Fruit fly (Drosophila melanogaster) whole organism, embryonic: ENCODE results near the gene Ipo9.

ENCODE experiments used
- Aef1 ChIP-seq: fragments of 200-800 bp; sonication (Bioruptor generic); IDR thresholded peaks from 3 replicates; pipeline ENCODE4 v1.3.6; 2022; ENCODE audit warnings: missing biosample characterization, missing genetic modification characterization
- CG10267 ChIP-seq: fragments of 200-800 bp; sonication (Bioruptor generic); optimal IDR thresholded peaks from 2 replicates; lab custom pipeline; 2018; ENCODE audit warnings: missing biosample characterization, mild to moderate bottlenecking, missing genetic modification characterization, moderate library complexity
- CG10979 ChIP-seq: fragments of 200-800 bp; sonication (Bioruptor generic); optimal IDR thresholded peaks from 2 replicates; lab custom pipeline; 2018; ENCODE audit warnings: missing biosample characterization, mild to moderate bottlenecking, missing genetic modification characterization, moderate library complexity
- CG14014 ChIP-seq: fragments of 200-800 bp; sonication (Bioruptor generic); IDR thresholded peaks from 2 replicates; pipeline ENCODE4 v1.3.6; 2022; ENCODE audit warnings: missing biosample characterization, missing genetic modification characterization
- CG14050 ChIP-seq: fragments of 200-800 bp; sonication (Bioruptor generic); IDR thresholded peaks from 3 replicates; pipeline ENCODE4 v1.3.6; 2022; ENCODE audit warnings: missing biosample characterization, missing genetic modification characterization
- CG14710 ChIP-seq: fragments of 200-800 bp; sonication (Bioruptor generic); optimal IDR thresholded peaks from 3 replicates; lab custom pipeline; 2019; ENCODE audit warnings: missing biosample characterization, mild to moderate bottlenecking, missing genetic modification characterization, moderate library complexity
- CG14965 ChIP-seq: fragments of 200-800 bp; sonication (Bioruptor generic); optimal IDR thresholded peaks from 2 replicates; lab custom pipeline; 2016; ENCODE audit warnings: missing biosample characterization, missing genetic modification characterization, borderline replicate concordance
- CG1529 ChIP-seq: fragments of 200-800 bp; sonication (Bioruptor generic); optimal IDR thresholded peaks from 3 replicates; lab custom pipeline; 2018; ENCODE audit warnings: missing biosample characterization, missing genetic modification characterization
- CG17328 ChIP-seq: fragments of 200-800 bp; sonication (Bioruptor generic); IDR thresholded peaks from 2 replicates; pipeline ENCODE4 v1.3.6; 2022; ENCODE audit warnings: missing biosample characterization, missing genetic modification characterization
- CG1792 ChIP-seq: fragments of 200-800 bp; sonication (Bioruptor generic); optimal IDR thresholded peaks from 2 replicates; lab custom pipeline; 2016; ENCODE audit warnings: missing biosample characterization, missing genetic modification characterization
- CG18011 ChIP-seq: fragments of 200-800 bp; sonication (Bioruptor generic); optimal IDR thresholded peaks from 2 replicates; lab custom pipeline; 2017; ENCODE audit warnings: missing biosample characterization, missing genetic modification characterization, mild to moderate bottlenecking, moderate library complexity, missing genotype
- CG18262 ChIP-seq: fragments of 200-800 bp; optimal IDR thresholded peaks from 3 replicates; lab custom pipeline; 2019; ENCODE audit warnings: missing biosample characterization, mild to moderate bottlenecking, missing genetic modification characterization, moderate library complexity
- CG18619 ChIP-seq: fragments of 200-800 bp; sonication (Bioruptor generic); optimal IDR thresholded peaks from 3 replicates; lab custom pipeline; 2017; ENCODE audit warnings: missing biosample characterization, mild to moderate bottlenecking, missing genetic modification characterization
- CG2202 ChIP-seq: fragments of 200-800 bp; sonication (Bioruptor generic); optimal IDR thresholded peaks from 2 replicates; lab custom pipeline; 2018; ENCODE audit warnings: missing biosample characterization, mild to moderate bottlenecking, missing genetic modification characterization
- CG2712 ChIP-seq: fragments of 200-800 bp; optimal IDR thresholded peaks from 3 replicates; lab custom pipeline; 2019; ENCODE audit warnings: missing biosample characterization, mild to moderate bottlenecking, missing genetic modification characterization, moderate library complexity
- CG31365 ChIP-seq: fragments of 200-800 bp; sonication (Bioruptor generic); optimal IDR thresholded peaks from 2 replicates; lab custom pipeline; 2018; ENCODE audit warnings: missing biosample characterization, mild to moderate bottlenecking, missing genetic modification characterization
- CG42726 ChIP-seq: fragments of 200-800 bp; sonication (Bioruptor generic); IDR thresholded peaks from 2 replicates; pipeline ENCODE4 v1.3.6; 2022; ENCODE audit warnings: missing biosample characterization, missing genetic modification characterization; ENCODE audit not compliant: partially characterized antibody
- CG7357 ChIP-seq: fragments of 200-800 bp; sonication (Bioruptor generic); IDR thresholded peaks from 3 replicates; pipeline ENCODE4 v1.3.6; 2022; ENCODE audit warnings: missing biosample characterization, missing genetic modification characterization
- CG7745 ChIP-seq: fragments of 200-800 bp; sonication (Bioruptor generic); optimal IDR thresholded peaks from 2 replicates; lab custom pipeline; 2018; ENCODE audit warnings: missing biosample characterization, mild to moderate bottlenecking, missing genetic modification characterization, moderate library complexity
- CG8089 ChIP-seq: fragments of 200-800 bp; sonication (Bioruptor generic); optimal IDR thresholded peaks from 3 replicates; lab custom pipeline; 2016; ENCODE audit warnings: missing biosample characterization, missing genetic modification characterization
- CG9215 ChIP-seq: fragments of 200-800 bp; sonication (Bioruptor generic); IDR thresholded peaks from 2 replicates; pipeline ENCODE4 v1.3.6; 2022; ENCODE audit warnings: missing biosample characterization, missing genetic modification characterization
- CG9817 ChIP-seq: fragments of 200-800 bp; sonication (Bioruptor generic); optimal IDR thresholded peaks from 2 replicates; lab custom pipeline; 2018; ENCODE audit warnings: missing biosample characterization, mild to moderate bottlenecking, missing genetic modification characterization, moderate library complexity
- CG9932 ChIP-seq: fragments of 200-800 bp; sonication (Bioruptor generic); IDR thresholded peaks from 2 replicates; pipeline ENCODE4 v1.3.6; 2022; ENCODE audit warnings: missing biosample characterization, missing genetic modification characterization
- Elba2 ChIP-seq: fragments of 200-800 bp; sonication (Bioruptor generic); optimal IDR thresholded peaks from 3 replicates; lab custom pipeline; 2016; ENCODE audit warnings: missing biosample characterization, missing genetic modification characterization
- Ets97D ChIP-seq: fragments of 200-800 bp; sonication (Bioruptor generic); optimal IDR thresholded peaks from 3 replicates; lab custom pipeline; 2016; ENCODE audit warnings: missing biosample characterization, missing genetic modification characterization
- Gsc ChIP-seq: fragments of 200-800 bp; sonication (Bioruptor generic); IDR thresholded peaks from 2 replicates; pipeline ENCODE4 v1.3.6; 2022; ENCODE audit warnings: missing biosample characterization, missing genetic modification characterization
- Hey ChIP-seq: fragments of 200-800 bp; sonication (Bioruptor generic); optimal IDR thresholded peaks from 3 replicates; lab custom pipeline; 2018; ENCODE audit warnings: missing biosample characterization, mild to moderate bottlenecking, missing genetic modification characterization
- NK7.1 ChIP-seq: fragments of 200-800 bp; sonication (Bioruptor generic); optimal IDR thresholded peaks from 3 replicates; lab custom pipeline; 2016; ENCODE audit warnings: missing biosample characterization, missing genetic modification characterization
- Nf-YA ChIP-seq: fragments of 200-800 bp; sonication (Bioruptor generic); IDR thresholded peaks from 2 replicates; pipeline ENCODE4 v1.3.6; 2022; ENCODE audit warnings: missing biosample characterization, missing genetic modification characterization
- NfI ChIP-seq: fragments of 200-800 bp; sonication (Bioruptor generic); optimal IDR thresholded peaks from 3 replicates; lab custom pipeline; 2018; ENCODE audit warnings: missing biosample characterization, mild to moderate bottlenecking, missing genetic modification characterization, moderate library complexity
- YL-1 ChIP-seq: fragments of 200-800 bp; sonication (Bioruptor generic); optimal IDR thresholded peaks from 3 replicates; lab custom pipeline; 2017; ENCODE audit warnings: missing biosample characterization, mild to moderate bottlenecking, missing genetic modification characterization
- btn ChIP-seq: fragments of 200-800 bp; sonication (Bioruptor generic); optimal IDR thresholded peaks from 2 replicates; lab custom pipeline; 2016; ENCODE audit warnings: missing biosample characterization, missing genetic modification characterization
- caup ChIP-seq: fragments of 200-800 bp; sonication (Bioruptor generic); optimal IDR thresholded peaks from 3 replicates; lab custom pipeline; 2017; ENCODE audit warnings: missing biosample characterization, mild to moderate bottlenecking, missing genetic modification characterization, moderate library complexity; ENCODE audit not compliant: severe bottlenecking
- chn ChIP-seq: fragments of 200-800 bp; sonication (Bioruptor generic); optimal IDR thresholded peaks from 2 replicates; lab custom pipeline; 2016; ENCODE audit warnings: missing biosample characterization, missing genetic modification characterization
- exex ChIP-seq: fragments of 200-800 bp; sonication (Bioruptor generic); optimal IDR thresholded peaks from 4 replicates; lab custom pipeline; 2018; ENCODE audit warnings: missing biosample characterization, mild to moderate bottlenecking, missing genetic modification characterization, moderate library complexity
- gcm ChIP-seq: fragments of 200-800 bp; sonication (Bioruptor generic); optimal IDR thresholded peaks from 2 replicates; lab custom pipeline; 2019; ENCODE audit warnings: missing biosample characterization, mild to moderate bottlenecking, missing genetic modification characterization, moderate library complexity
- hb ChIP-seq: fragments of 200-800 bp; sonication (Bioruptor generic); IDR thresholded peaks from 3 replicates; pipeline ENCODE4 v1.3.6; 2022; ENCODE audit warnings: missing biosample characterization, missing genetic modification characterization; ENCODE audit not compliant: partially characterized antibody
- her ChIP-seq: fragments of 200-800 bp; sonication (Bioruptor generic); optimal IDR thresholded peaks from 2 replicates; lab custom pipeline; 2016; ENCODE audit warnings: missing biosample characterization, missing genetic modification characterization
- kni ChIP-seq: fragments of 200-800 bp; sonication (Bioruptor generic); optimal IDR thresholded peaks from 3 replicates; lab custom pipeline; 2017; ENCODE audit warnings: mild to moderate bottlenecking, missing biosample characterization, missing genetic modification reagents, missing genetic modification characterization
- mirr ChIP-seq: fragments of 200-800 bp; sonication (Bioruptor generic); optimal IDR thresholded peaks from 3 replicates; lab custom pipeline; 2018; ENCODE audit warnings: missing biosample characterization, mild to moderate bottlenecking, missing genetic modification characterization
- repo ChIP-seq: fragments of 200-800 bp; sonication (Bioruptor generic); optimal IDR thresholded peaks from 2 replicates; lab custom pipeline; 2016; ENCODE audit warnings: missing biosample characterization, missing genetic modification characterization
- rib ChIP-seq: fragments of 200-800 bp; sonication (Bioruptor generic); IDR thresholded peaks from 2 replicates; pipeline ENCODE4 v1.3.6; 2022; ENCODE audit warnings: missing biosample characterization, missing genetic modification characterization
- scrt ChIP-seq: fragments of 200-800 bp; sonication (Bioruptor generic); optimal IDR thresholded peaks from 2 replicates; lab custom pipeline; 2018; ENCODE audit warnings: missing biosample characterization, mild to moderate bottlenecking, missing genetic modification characterization, moderate library complexity
- trh ChIP-seq: fragments of 200-800 bp; sonication (Bioruptor generic); optimal IDR thresholded peaks from 2 replicates; lab custom pipeline; 2016; ENCODE audit warnings: missing biosample characterization, missing genetic modification characterization
- vnd ChIP-seq: fragments of 200-800 bp; sonication (Bioruptor generic); IDR thresholded peaks from 3 replicates; pipeline ENCODE4 v1.3.6; 2022; ENCODE audit warnings: missing biosample characterization, missing genetic modification characterization; ENCODE audit not compliant: partially characterized antibody
- wek ChIP-seq: fragments of 200-800 bp; sonication (Bioruptor generic); optimal IDR thresholded peaks from 3 replicates; lab custom pipeline; 2018; ENCODE audit warnings: missing biosample characterization, mild to moderate bottlenecking, missing genetic modification characterization, moderate library complexity
- zen ChIP-seq: fragments of 200-800 bp; sonication (Bioruptor generic); optimal IDR thresholded peaks from 3 replicates; lab custom pipeline; 2018; ENCODE audit warnings: missing biosample characterization, mild to moderate bottlenecking, missing genetic modification characterization, moderate library complexity
- zf30C ChIP-seq: fragments of 200-800 bp; sonication (Bioruptor generic); optimal IDR thresholded peaks from 3 replicates; lab custom pipeline; 2018; ENCODE audit warnings: missing biosample characterization, mild to moderate bottlenecking, missing genetic modification characterization

Ipo9 gene

dm6 chr3R:11458022-11458850 is 45.9 kb downstream of the Ipo9 start (continued):
- TF ChIP-seq Ets97D (GFP tag; lab: Kevin White, UChicago) (no peak), CG2202 (tag; lab: Kevin White, UChicago) (no peak), hb (GFP tag; lab: Robert Waterston, UW) (no peak), gcm (GFP tag; lab: Kevin White, UChicago) (no peak), NK7.1 (GFP tag; lab: Kevin White, UChicago) (peak; percentile 22), CG9817 (tag; lab: Kevin White, UChicago) (peak; percentile 59), NfI (GFP tag; lab: Kevin White, UChicago) (peak; percentile 75), repo (GFP tag; lab: Kevin White, UChicago) (peak; percentile 36), CG8089 (GFP tag; lab: Kevin White, UChicago) (no peak), CG10979 (tag; lab: Kevin White, UChicago) (peak; percentile 46), CG14710 (tag; lab: Kevin White, UChicago) (peak; percentile 18), CG2712 (peak; percentile 58), Hey (tag; lab: Kevin White, UChicago) (no peak), CG42726 (no peak), Aef1 (GFP tag; lab: Robert Waterston, UW) (peak; percentile 86), CG7357 (GFP tag; lab: Robert Waterston, UW) (peak; percentile 63), exex (peak; percentile 81), CG14965 (GFP tag; lab: Kevin White, UChicago) (no peak), her (peak; percentile 57), wek (GFP tag; lab: Kevin White, UChicago) (no peak), Gsc (GFP tag; lab: Robert Waterston, UW) (0 out of 2 replicates have a peak, but pooled peaks have one; percentile 43), CG1792 (GFP tag; lab: Kevin White, UChicago) (peak; percentile 33), mirr (GFP tag; lab: Kevin White, UChicago) (peak; percentile 26), CG14050 (GFP tag; lab: Robert Waterston, UW) (peak; percentile 52; the same call in 1 of the 3 replicates), CG1529 (GFP tag; lab: Kevin White, UChicago) (no peak), vnd (no peak), caup (GFP tag; lab: Kevin White, UChicago) (peak; percentile 74), zen (tag; lab: Kevin White, UChicago) (peak; percentile 27), rib (GFP tag; lab: Robert Waterston, UW) (peak; percentile 63; the same call in 1 of the 2 replicates), CG7745 (no peak), CG18619 (GFP tag; lab: Kevin White, UChicago) (peak; percentile 59), CG14014 (GFP tag; lab: Robert Waterston, UW) (peak; percentile 82), YL-1 (GFP tag; lab: Kevin White, UChicago) (no peak), CG10267 (tag; lab: Kevin White, UChicago) (peak; percentile 3), zf30C (GFP tag; lab: Kevin White, UChicago) (no peak), CG9932 (GFP tag; lab: Robert Waterston, UW) (peak; percentile 75), trh (GFP tag; lab: Kevin White, UChicago) (no peak), CG9215 (peak; percentile 78), btn (GFP tag; lab: Kevin White, UChicago) (no peak), CG31365 (tag; lab: Kevin White, UChicago) (peak; percentile 5), scrt (GFP tag; lab: Kevin White, UChicago) (peak; percentile 39), Elba2 (GFP tag; lab: Kevin White, UChicago) (no peak), CG18262 (peak; percentile 39), CG18011 (GFP tag; lab: Kevin White, UChicago) (peak; percentile 37), Nf-YA (GFP tag; lab: Robert Waterston, UW) (peak; percentile 70; the same call in 1 of the 2 replicates), CG17328 (peak; percentile 67), kni (GFP tag; lab: Kevin White, UChicago) (no peak), chn (peak; percentile 41)
